Worm (Caenorhabditis elegans): ENCODE data around the gene lag-1.

DNA sequence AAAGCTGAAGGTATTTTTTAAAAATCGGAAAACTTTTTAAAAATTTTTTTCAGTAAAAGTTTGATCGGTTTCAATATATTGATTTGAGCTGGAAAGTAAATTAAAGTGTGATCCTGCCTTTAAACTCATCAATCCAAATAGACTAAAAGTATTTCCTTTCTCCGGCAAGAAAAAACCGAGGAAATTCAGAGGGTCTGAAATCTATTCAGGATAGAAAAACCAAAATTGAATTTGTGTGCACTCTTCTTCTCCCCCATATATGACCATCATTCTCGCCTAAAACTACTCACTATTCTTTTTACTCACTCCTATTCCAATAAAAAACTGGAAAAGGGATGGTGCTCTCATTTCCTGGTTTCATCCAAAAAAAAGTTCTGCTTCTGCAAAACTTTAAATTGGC lies 40.4 kb upstream of the lag-1 start:
- TF ChIP-seq nhr-77 (tag; optimal IDR thresholded peaks at IDR 0.05), result no peak
- TF ChIP-seq unc-62 (GFP tag; optimal IDR thresholded peaks at IDR 0.05), result no peak
- no peak for TF ChIP-seq egl-27 (tag; optimal IDR thresholded peaks at IDR 0.05)
- TF ChIP-seq skn-1 (tag; optimal IDR thresholded peaks at IDR 0.05), result no peak
- no peak for TF ChIP-seq fos-1 (tag; optimal IDR thresholded peaks at IDR 0.05)
- TF ChIP-seq zag-1 (tag; optimal IDR thresholded peaks at IDR 0.05), result no peak
- no peak for TF ChIP-seq egl-5 (tag; optimal IDR thresholded peaks at IDR 0.05)
- TF ChIP-seq ceh-9 (tag; optimal IDR thresholded peaks at IDR 0.05), result no peak
- TF ChIP-seq fkh-10 (GFP tag; optimal IDR thresholded peaks at IDR 0.05), result peak; percentile 75
- no peak for TF ChIP-seq ceh-82 (tag; optimal IDR thresholded peaks at IDR 0.05)
- no peak for TF ChIP-seq aly-2 (tag; optimal IDR thresholded peaks at IDR 0.05)
- TF ChIP-seq snpc-4 (tag; optimal IDR thresholded peaks at IDR 0.05), result no peak
